Worm (Caenorhabditis elegans): Measurements from ENCODE around the gene fkh-9.

fkh-9 gene

ce11 chrX:3773233-3773632 is 53.5 kb downstream of the fkh-9 start:
- TF ChIP-seq lim-6 (tag; optimal IDR thresholded peaks at IDR 0.05) (no peak), Y22D7AL.16 (tag; optimal IDR thresholded peaks at IDR 0.05) (no peak), ceh-9 (tag; optimal IDR thresholded peaks at IDR 0.05) (no peak), tbx-2 (tag; optimal IDR thresholded peaks at IDR 0.05) (no peak), ref-2 (tag; optimal IDR thresholded peaks at IDR 0.05) (no peak), odd-2 (tag; optimal IDR thresholded peaks at IDR 0.05) (no peak), ceh-30 (tag; optimal IDR thresholded peaks at IDR 0.05) (no peak), nhr-11 (tag; optimal IDR thresholded peaks at IDR 0.05) (no peak), nfya-1 (tag; optimal IDR thresholded peaks at IDR 0.05) (no peak), ceh-19 (GFP tag; optimal IDR thresholded peaks at IDR 0.05) (no peak), unc-86 (tag; optimal IDR thresholded peaks at IDR 0.05) (no peak), K02D7.2 (tag; optimal IDR thresholded peaks at IDR 0.05) (no peak), elt-2 (tag; optimal IDR thresholded peaks at IDR 0.05) (no peak), sox-2 (GFP tag; IDR thresholded peaks at IDR 0.05) (no peak), pqm-1 (tag; optimal IDR thresholded peaks at IDR 0.05) (no peak), tbx-7 (tag; optimal IDR thresholded peaks at IDR 0.05) (no peak), dve-1 (tag; optimal IDR thresholded peaks at IDR 0.05) (no peak), ceh-14 (tag; optimal IDR thresholded peaks at IDR 0.05) (no peak), ttx-3 (tag; optimal IDR thresholded peaks at IDR 0.05) (no peak)

DNA sequence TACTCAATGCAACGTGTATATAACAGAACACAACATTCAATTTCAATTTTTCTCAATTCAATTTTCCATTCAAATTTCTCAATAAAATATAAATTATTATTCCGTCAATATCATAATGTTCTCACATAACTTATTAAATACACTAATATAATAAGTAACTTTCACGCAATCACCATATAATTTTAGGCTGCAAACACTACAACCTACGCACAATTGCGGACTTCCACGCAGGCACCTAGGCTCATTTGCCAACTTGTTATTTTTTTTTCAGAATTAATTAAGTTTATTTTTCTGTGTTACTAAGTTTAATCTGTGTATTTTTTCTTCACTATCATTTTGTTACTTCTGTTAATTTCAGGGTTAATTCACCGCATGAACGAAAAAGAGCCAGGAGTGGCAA is 54.4 kb downstream of the fkh-9 start, which contains the start of gene F47B7.2:
Gene F47B7.2 (plus strand): TSS at position 358 of the 400 bp plus-strand sequence.
- TF ChIP-seq ceh-22 (tag; optimal IDR thresholded peaks at IDR 0.05) (no peak), ama-1 (optimal IDR thresholded peaks at IDR 0.05) (no peak), ceh-2 (tag; optimal IDR thresholded peaks at IDR 0.05) (no peak), odd-2 (tag; optimal IDR thresholded peaks at IDR 0.05) (peak; percentile 14), fkh-6 (tag; optimal IDR thresholded peaks at IDR 0.05) (no peak), nhr-11 (tag; optimal IDR thresholded peaks at IDR 0.05) (no peak), sox-4 (tag; optimal IDR thresholded peaks at IDR 0.05) (no peak), K09A11.1 (tag; optimal IDR thresholded peaks at IDR 0.05; ENCODE audit: insufficient read depth) (no peak), nfya-1 (tag; optimal IDR thresholded peaks at IDR 0.05) (peak; percentile 2), ceh-14 (tag; optimal IDR thresholded peaks at IDR 0.05) (peak; percentile 3), unc-42 (tag; optimal IDR thresholded peaks at IDR 0.05) (peak; percentile 74), T23F11.4 (GFP tag; optimal IDR thresholded peaks at IDR 0.05) (no peak), npax-4 (tag; optimal IDR thresholded peaks at IDR 0.05) (no peak), ceh-19 (GFP tag; optimal IDR thresholded peaks at IDR 0.05) (no peak), elt-2 (tag; optimal IDR thresholded peaks at IDR 0.05) (peak; percentile 18), madf-2 (tag; optimal IDR thresholded peaks at IDR 0.05) (no peak), syd-9 (tag; optimal IDR thresholded peaks at IDR 0.05) (no peak), hlh-6 (tag; optimal IDR thresholded peaks at IDR 0.05) (no peak), sox-2 (GFP tag; IDR thresholded peaks at IDR 0.05) (no peak), che-1 (tag; optimal IDR thresholded peaks at IDR 0.05) (no peak), hlh-15 (tag; optimal IDR thresholded peaks at IDR 0.05) (no peak), pros-1 (tag; optimal IDR thresholded peaks at IDR 0.05) (no peak), lin-11 (tag; optimal IDR thresholded peaks at IDR 0.05) (no peak), ceh-34 (tag; optimal IDR thresholded peaks at IDR 0.05) (no peak), ref-2 (tag; optimal IDR thresholded peaks at IDR 0.05) (no peak), eyg-1 (tag; optimal IDR thresholded peaks at IDR 0.05) (no peak)

- TF ChIP-seq ceh-48 (tag; optimal IDR thresholded peaks at IDR 0.05) (no peak), hlh-30 (tag; optimal IDR thresholded peaks at IDR 0.05; ENCODE audit: insufficient read depth) (no peak), ceh-9 (tag; optimal IDR thresholded peaks at IDR 0.05) (no peak), npax-4 (tag; optimal IDR thresholded peaks at IDR 0.05) (no peak), odd-2 (tag; optimal IDR thresholded peaks at IDR 0.05) (no peak), pros-1 (tag; optimal IDR thresholded peaks at IDR 0.05) (no peak), madf-2 (tag; optimal IDR thresholded peaks at IDR 0.05) (no peak), C08G9.2 (tag; optimal IDR thresholded peaks at IDR 0.05) (no peak), rnt-1 (tag; optimal IDR thresholded peaks at IDR 0.05) (no peak)
Observed at ce11 chrX:3768717-3769116, 58.0 kb downstream of the fkh-9 start, which contains the start of gene F47B7.5. Gene F47B7.5 (minus strand): TSS chrX:3768817.

All from whole organism, late embryonic.